Worm (Caenorhabditis elegans): Measurements from ENCODE around the gene F37A4.3.

ce11 chrIII:6731285-6731684, 12.9 kb downstream of the F37A4.3 start:
- TF ChIP-seq elt-3 (tag; optimal IDR thresholded peaks at IDR 0.05) (peak in 1 of 6 experiments; percentile 12), unc-130 (tag; optimal IDR thresholded peaks at IDR 0.05) (no peak), nhr-237 (tag; optimal IDR thresholded peaks at IDR 0.05) (no peak), snu-23 (GFP tag; optimal IDR thresholded peaks at IDR 0.05) (no peak), alr-1 (tag; optimal IDR thresholded peaks at IDR 0.05; ENCODE audit: borderline replicate concordance) (no peak), fkh-10 (GFP tag; optimal IDR thresholded peaks at IDR 0.05) (no peak), nhr-84 (tag; optimal IDR thresholded peaks at IDR 0.05) (no peak), lin-13 (GFP tag; optimal IDR thresholded peaks at IDR 0.05) (no peak), tlp-1 (tag; optimal IDR thresholded peaks at IDR 0.05) (no peak)

All from whole organism, L1 larva.